Worm (Caenorhabditis elegans): ENCODE results near the gene exh-1.

ce11 chrV:3195814-3196213 lies 38.9 kb downstream of the exh-1 start:
- TF ChIP-seq ztf-29 (GFP tag; IDR thresholded peaks at IDR 0.05) (no peak), cog-1 (tag; optimal IDR thresholded peaks at IDR 0.05) (no peak), ztf-23 (GFP tag; IDR thresholded peaks at IDR 0.05) (no peak)

Measured in whole organism, midembryonic.